Fruit fly (Drosophila melanogaster) whole organism, embryonic: ENCODE results near the gene CG14277.

Source experiments
- ATbp ChIP-seq: fragments of 200-800 bp; sonication (Bioruptor generic); optimal IDR thresholded peaks from 2 replicates; lab custom pipeline; 2017; ENCODE audit warnings: missing biosample characterization, mild to moderate bottlenecking, missing genetic modification characterization, missing genetic modification reagents
- Atf6 ChIP-seq: fragments of 200-800 bp; sonication (Bioruptor generic); IDR thresholded peaks from 2 replicates; pipeline ENCODE4 v1.3.6; 2022; ENCODE audit warnings: missing biosample characterization, missing genetic modification characterization
- CG11696 ChIP-seq: fragments of 200-800 bp; sonication (Bioruptor generic); IDR thresholded peaks from 2 replicates; pipeline ENCODE4 v1.3.6; 2022; ENCODE audit warnings: missing biosample characterization, missing genetic modification characterization
- CG12071 ChIP-seq: fragments of 200-800 bp; sonication (Bioruptor generic); optimal IDR thresholded peaks from 3 replicates; lab custom pipeline; 2018; ENCODE audit warnings: missing biosample characterization, mild to moderate bottlenecking, missing genetic modification characterization
- CG12744 ChIP-seq: fragments of 200-800 bp; sonication (Bioruptor generic); optimal IDR thresholded peaks from 2 replicates; lab custom pipeline; 2016; ENCODE audit warnings: missing biosample characterization, missing genetic modification characterization
- CG13123 ChIP-seq: fragments of 200-800 bp; sonication (Bioruptor generic); optimal IDR thresholded peaks from 2 replicates; lab custom pipeline; 2016; ENCODE audit warnings: missing biosample characterization, missing genetic modification characterization
- CG13894 ChIP-seq: fragments of 200-800 bp; sonication (Bioruptor generic); optimal IDR thresholded peaks from 3 replicates; lab custom pipeline; 2018; ENCODE audit warnings: missing biosample characterization, mild to moderate bottlenecking, missing genetic modification characterization, moderate library complexity
- CG14014 ChIP-seq: fragments of 200-800 bp; sonication (Bioruptor generic); IDR thresholded peaks from 2 replicates; pipeline ENCODE4 v1.3.6; 2022; ENCODE audit warnings: missing biosample characterization, missing genetic modification characterization
- CG14860 ChIP-seq: fragments of 200-800 bp; sonication (Bioruptor generic); IDR thresholded peaks from 3 replicates; pipeline ENCODE4 v1.3.6; 2022; ENCODE audit warnings: missing biosample characterization, missing genetic modification characterization; ENCODE audit not compliant: partially characterized antibody
- CG15269 ChIP-seq: fragments of 200-800 bp; sonication (Bioruptor generic); optimal IDR thresholded peaks from 2 replicates; lab custom pipeline; 2018; ENCODE audit warnings: missing biosample characterization, mild to moderate bottlenecking, missing genetic modification characterization, moderate library complexity
- CG15479 ChIP-seq: fragments of 200-800 bp; sonication (Bioruptor generic); optimal IDR thresholded peaks from 3 replicates; lab custom pipeline; 2019; ENCODE audit warnings: missing biosample characterization, mild to moderate bottlenecking, missing genetic modification characterization, moderate library complexity
- CG18599 ChIP-seq: fragments of 200-800 bp; sonication (Bioruptor generic); optimal IDR thresholded peaks from 3 replicates; lab custom pipeline; 2017; ENCODE audit warnings: missing biosample characterization, missing genetic modification characterization, mild to moderate bottlenecking, moderate library complexity, missing genetic modification reagents
- CG18619 ChIP-seq: fragments of 200-800 bp; sonication (Bioruptor generic); optimal IDR thresholded peaks from 3 replicates; lab custom pipeline; 2017; ENCODE audit warnings: missing biosample characterization, mild to moderate bottlenecking, missing genetic modification characterization
- CG3281 ChIP-seq: fragments of 200-800 bp; sonication (Bioruptor generic); optimal IDR thresholded peaks from 3 replicates; lab custom pipeline; 2017; ENCODE audit warnings: missing biosample characterization, mild to moderate bottlenecking, missing genetic modification characterization
- CG4424 ChIP-seq: fragments of 200-800 bp; sonication (Bioruptor generic); optimal IDR thresholded peaks from 3 replicates; lab custom pipeline; 2016; ENCODE audit warnings: missing biosample characterization, missing genetic modification characterization
- CG4730 ChIP-seq: fragments of 200-800 bp; sonication (Bioruptor generic); IDR thresholded peaks from 2 replicates; pipeline ENCODE4 v1.3.6; 2022; ENCODE audit warnings: missing biosample characterization, missing genetic modification characterization
- CG5245 ChIP-seq: fragments of 200-800 bp; sonication (Bioruptor generic); optimal IDR thresholded peaks from 3 replicates; lab custom pipeline; 2016; ENCODE audit warnings: missing biosample characterization, missing genetic modification characterization
- CG6813 ChIP-seq: fragments of 200-800 bp; sonication (Bioruptor generic); optimal IDR thresholded peaks from 2 replicates; lab custom pipeline; 2017; ENCODE audit warnings: missing biosample characterization, missing genetic modification characterization, mild to moderate bottlenecking, moderate library complexity, missing genetic modification reagents
- CG8359 ChIP-seq: fragments of 200-800 bp; sonication (Bioruptor generic); optimal IDR thresholded peaks from 2 replicates; lab custom pipeline; 2017; ENCODE audit warnings: missing biosample characterization, mild to moderate bottlenecking, missing genetic modification characterization, borderline replicate concordance
- D19A ChIP-seq: fragments of 200-800 bp; optimal IDR thresholded peaks from 3 replicates; lab custom pipeline; 2019; ENCODE audit warnings: missing biosample characterization, mild to moderate bottlenecking, missing genetic modification characterization, moderate library complexity
- Deaf1 ChIP-seq: fragments of 200-800 bp; optimal IDR thresholded peaks from 3 replicates; lab custom pipeline; 2019; ENCODE audit warnings: missing biosample characterization, mild to moderate bottlenecking, missing genetic modification characterization, moderate library complexity
- Ets97D ChIP-seq: fragments of 200-800 bp; sonication (Bioruptor generic); optimal IDR thresholded peaks from 3 replicates; lab custom pipeline; 2016; ENCODE audit warnings: missing biosample characterization, missing genetic modification characterization
- GATAe ChIP-seq: fragments of 200-800 bp; sonication (Bioruptor generic); conservative IDR thresholded peaks from 2 replicates; pipeline ENCODE4 v1.3.6; 2022; ENCODE audit warnings: missing biosample characterization, missing genetic modification characterization
- Lhr ChIP-seq: fragments of 200-800 bp; sonication (Bioruptor generic); optimal IDR thresholded peaks from 3 replicates; lab custom pipeline; 2017; ENCODE audit warnings: mild to moderate bottlenecking, missing biosample characterization, missing genetic modification reagents, missing genetic modification characterization
- Max ChIP-seq: fragments of 200-800 bp; sonication (Bioruptor generic); optimal IDR thresholded peaks from 2 replicates; lab custom pipeline; 2016; ENCODE audit warnings: missing biosample characterization, mild to moderate bottlenecking, missing genetic modification characterization
- Opbp ChIP-seq: fragments of 200-800 bp; sonication (Bioruptor generic); IDR thresholded peaks from 3 replicates; pipeline ENCODE4 v1.3.6; 2022; ENCODE audit warnings: missing biosample characterization, missing genetic modification characterization; ENCODE audit not compliant: partially characterized antibody
- PHDP ChIP-seq: fragments of 200-800 bp; sonication (Bioruptor generic); optimal IDR thresholded peaks from 3 replicates; lab custom pipeline; 2018; ENCODE audit warnings: missing biosample characterization, mild to moderate bottlenecking, missing genetic modification characterization, moderate library complexity
- Rfx ChIP-seq: fragments of 200-800 bp; sonication (Bioruptor generic); IDR thresholded peaks from 2 replicates; pipeline ENCODE4 v1.3.6; 2022; ENCODE audit warnings: missing biosample characterization, missing genetic modification characterization
- Usf ChIP-seq: fragments of 200-800 bp; sonication (Bioruptor generic); optimal IDR thresholded peaks from 2 replicates; lab custom pipeline; 2017; ENCODE audit warnings: missing genotype, missing biosample characterization, missing genetic modification characterization
- Xbp1 ChIP-seq: fragments of 200-800 bp; sonication (Bioruptor generic); optimal IDR thresholded peaks from 3 replicates; lab custom pipeline; 2016; ENCODE audit warnings: missing biosample characterization, mild to moderate bottlenecking, missing genetic modification characterization
- ase ChIP-seq: fragments of 200-800 bp; sonication (Bioruptor generic); IDR thresholded peaks from 3 replicates; pipeline ENCODE4 v1.3.6; 2022; ENCODE audit warnings: missing biosample characterization, missing genetic modification characterization
- bbx ChIP-seq: fragments of 200-800 bp; sonication (Bioruptor generic); IDR thresholded peaks from 2 replicates; pipeline ENCODE4 v1.3.6; 2022; ENCODE audit warnings: missing biosample characterization, missing genetic modification characterization; ENCODE audit not compliant: partially characterized antibody
- cg ChIP-seq: fragments of 200-800 bp; sonication (Bioruptor generic); optimal IDR thresholded peaks from 3 replicates; lab custom pipeline; 2019; ENCODE audit warnings: missing biosample characterization, mild to moderate bottlenecking, missing genetic modification characterization, moderate library complexity
- chinmo ChIP-seq: fragments of 200-800 bp; sonication (Bioruptor generic); IDR thresholded peaks from 4 replicates; pipeline ENCODE4 v1.3.6; 2022; ENCODE audit warnings: missing biosample characterization, missing genetic modification characterization; ENCODE audit not compliant: partially characterized antibody
- croc ChIP-seq: fragments of 200-800 bp; sonication (Bioruptor generic); conservative IDR thresholded peaks from 3 replicates; pipeline ENCODE4 v1.3.6; 2022; ENCODE audit warnings: missing biosample characterization, missing genetic modification characterization
- cwo ChIP-seq: fragments of 200-800 bp; sonication (Bioruptor generic); optimal IDR thresholded peaks from 3 replicates; lab custom pipeline; 2017; ENCODE audit warnings: missing biosample characterization, missing genetic modification characterization, mild to moderate bottlenecking, moderate library complexity, missing genetic modification reagents
- dimm ChIP-seq: fragments of 200-800 bp; sonication (Bioruptor generic); IDR thresholded peaks from 2 replicates; pipeline ENCODE4 v1.3.6; 2022; ENCODE audit warnings: missing biosample characterization, missing genetic modification characterization
- dysf ChIP-seq: fragments of 200-800 bp; sonication (Bioruptor generic); IDR thresholded peaks from 3 replicates; pipeline ENCODE4 v1.3.6; 2022; ENCODE audit warnings: missing biosample characterization, missing genetic modification characterization
- gcm2 ChIP-seq: fragments of 200-800 bp; sonication (Bioruptor generic); optimal IDR thresholded peaks from 2 replicates; lab custom pipeline; 2016; ENCODE audit warnings: missing biosample characterization, missing genetic modification characterization
- gem ChIP-seq: fragments of 200-800 bp; sonication (Bioruptor generic); optimal IDR thresholded peaks from 2 replicates; lab custom pipeline; 2019; ENCODE audit warnings: missing biosample characterization, mild to moderate bottlenecking, missing genetic modification characterization, moderate library complexity
- gro ChIP-seq: fragments of 200-800 bp; sonication (Bioruptor generic); optimal IDR thresholded peaks from 2 replicates; lab custom pipeline; 2016; ENCODE audit warnings: missing biosample characterization, missing genetic modification characterization
- kni ChIP-seq: fragments of 200-800 bp; sonication (Bioruptor generic); optimal IDR thresholded peaks from 3 replicates; lab custom pipeline; 2017; ENCODE audit warnings: mild to moderate bottlenecking, missing biosample characterization, missing genetic modification reagents, missing genetic modification characterization
- mld ChIP-seq: fragments of 200-800 bp; sonication (Bioruptor generic); IDR thresholded peaks from 3 replicates; pipeline ENCODE4 v1.3.6; 2022; ENCODE audit warnings: missing biosample characterization, missing genetic modification characterization; ENCODE audit not compliant: partially characterized antibody
- nau ChIP-seq: fragments of 200-800 bp; sonication (Bioruptor generic); optimal IDR thresholded peaks from 3 replicates; lab custom pipeline; 2017; ENCODE audit warnings: missing biosample characterization, mild to moderate bottlenecking, missing genetic modification characterization, missing genetic modification reagents
- psq ChIP-seq: fragments of 200-800 bp; sonication (Bioruptor generic); optimal IDR thresholded peaks from 2 replicates; lab custom pipeline; 2017; ENCODE audit warnings: missing biosample characterization, missing genetic modification characterization
- scrt ChIP-seq: fragments of 200-800 bp; sonication (Bioruptor generic); optimal IDR thresholded peaks from 2 replicates; lab custom pipeline; 2018; ENCODE audit warnings: missing biosample characterization, mild to moderate bottlenecking, missing genetic modification characterization, moderate library complexity
- toy ChIP-seq: fragments of 200-800 bp; sonication (Bioruptor generic); IDR thresholded peaks from 2 replicates; pipeline ENCODE4 v1.3.6; 2022; ENCODE audit warnings: missing biosample characterization, missing genetic modification characterization
- twi ChIP-seq: fragments of 200-800 bp; optimal IDR thresholded peaks from 2 replicates; lab custom pipeline; 2019; ENCODE audit warnings: missing biosample characterization, mild to moderate bottlenecking, missing genetic modification characterization, moderate library complexity
- wek ChIP-seq: fragments of 200-800 bp; sonication (Bioruptor generic); optimal IDR thresholded peaks from 3 replicates; lab custom pipeline; 2018; ENCODE audit warnings: missing biosample characterization, mild to moderate bottlenecking, missing genetic modification characterization, moderate library complexity

CG14277 gene

DNA sequence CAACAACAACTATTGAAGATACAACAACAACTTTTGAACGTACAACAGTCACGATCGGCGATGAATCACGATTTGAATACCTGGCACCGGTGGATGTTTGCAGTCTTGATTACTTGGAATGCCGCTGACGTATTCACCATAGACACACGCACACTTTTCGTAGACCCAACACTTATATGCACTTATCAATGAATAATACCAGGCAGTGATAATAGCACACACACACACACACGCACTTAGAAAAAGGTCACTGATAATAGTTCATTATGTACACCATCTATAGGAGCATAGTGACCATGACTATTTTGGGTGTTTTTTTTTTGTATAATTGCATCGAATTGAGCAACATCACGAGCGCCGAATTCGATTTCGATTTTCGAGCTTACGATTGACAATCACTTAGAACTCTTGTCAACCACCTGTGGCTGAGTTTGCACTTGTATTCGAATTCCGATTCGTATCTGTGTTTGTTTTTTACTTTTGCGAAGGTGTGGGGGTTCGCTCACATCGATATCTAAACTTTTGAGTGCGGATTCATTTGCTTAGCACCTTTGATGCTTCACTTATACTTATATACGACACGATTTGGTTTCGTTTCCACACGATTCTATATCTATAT lies 3.1 kb upstream of the CG14277 start (continued):
- TF ChIP-seq Lhr (GFP tag; lab: Kevin White, UChicago), result no peak
- no peak for TF ChIP-seq nau (GFP tag; lab: Kevin White, UChicago)
- TF ChIP-seq psq (GFP tag; lab: Kevin White, UChicago), result no peak
- no peak for TF ChIP-seq croc (GFP tag; lab: Robert Waterston, UW)
- no peak for TF ChIP-seq Rfx (GFP tag; lab: Robert Waterston, UW)
- TF ChIP-seq dimm (GFP tag; lab: Robert Waterston, UW), result no peak
- no peak for TF ChIP-seq CG13894 (tag; lab: Kevin White, UChicago)
- TF ChIP-seq gem (tag; lab: Kevin White, UChicago), result no peak
- TF ChIP-seq CG14860 (GFP tag; lab: Robert Waterston, UW), result no peak
- TF ChIP-seq D19A, result no peak
- TF ChIP-seq gcm2 (GFP tag; lab: Kevin White, UChicago), result no peak
- TF ChIP-seq PHDP (tag; lab: Kevin White, UChicago), result no peak
- TF ChIP-seq scrt (GFP tag; lab: Kevin White, UChicago), result no peak
- TF ChIP-seq dysf, result no peak
- no peak for TF ChIP-seq twi
- no peak for TF ChIP-seq CG18619 (GFP tag; lab: Kevin White, UChicago)
- no peak for TF ChIP-seq CG4730 (GFP tag; lab: Robert Waterston, UW)
- no peak for TF ChIP-seq Atf6 (GFP tag; lab: Robert Waterston, UW)
- TF ChIP-seq CG12744 (GFP tag; lab: Kevin White, UChicago), result no peak
- no peak for TF ChIP-seq CG4424
- TF ChIP-seq Ets97D (GFP tag; lab: Kevin White, UChicago), result no peak
- TF ChIP-seq bbx, result no peak
- TF ChIP-seq CG13123 (GFP tag; lab: Kevin White, UChicago), result no peak
- TF ChIP-seq Xbp1 (GFP tag; lab: Kevin White, UChicago), result no peak
- peak; percentile 34 for TF ChIP-seq CG18599 (GFP tag; lab: Kevin White, UChicago)
- TF ChIP-seq Opbp (GFP tag; lab: Robert Waterston, UW), result no peak
- peak; percentile 5 for TF ChIP-seq CG3281
- TF ChIP-seq chinmo (GFP tag; lab: Robert Waterston, UW), result peak; percentile 75; the same call in 3 of the 4 replicates
- no peak for TF ChIP-seq CG11696 (GFP tag; lab: Robert Waterston, UW)
- no peak for TF ChIP-seq wek (GFP tag; lab: Kevin White, UChicago)
- no peak for TF ChIP-seq Usf (GFP tag; lab: Kevin White, UChicago)
- TF ChIP-seq CG8359 (GFP tag; lab: Kevin White, UChicago), result peak; percentile 9
- peak; percentile 24 for TF ChIP-seq CG15479 (GFP tag; lab: Kevin White, UChicago)
- no peak for TF ChIP-seq CG12071 (GFP tag; lab: Kevin White, UChicago)
- peak; percentile 20 for TF ChIP-seq kni
- TF ChIP-seq CG14014 (GFP tag; lab: Robert Waterston, UW), result no peak
- no peak for TF ChIP-seq ATbp (GFP tag; lab: Kevin White, UChicago)
- peak; percentile 79 for TF ChIP-seq cg (GFP tag; lab: Kevin White, UChicago)
- TF ChIP-seq CG6813 (GFP tag; lab: Kevin White, UChicago), result peak; percentile 16
- no peak for TF ChIP-seq Deaf1 (tag; lab: Kevin White, UChicago)
- peak; percentile 22 for TF ChIP-seq gro (GFP tag; lab: Kevin White, UChicago)
- TF ChIP-seq Max (GFP tag; lab: Kevin White, UChicago), result no peak
- peak; percentile 75; the same call in 1 of the 2 replicates for TF ChIP-seq GATAe
- TF ChIP-seq ase (GFP tag; lab: Robert Waterston, UW), result no peak
- TF ChIP-seq CG15269 (tag; lab: Kevin White, UChicago), result no peak
- TF ChIP-seq CG5245 (GFP tag; lab: Kevin White, UChicago), result no peak
- no peak for TF ChIP-seq toy (GFP tag; lab: Robert Waterston, UW)
- no peak for TF ChIP-seq mld (GFP tag; lab: Robert Waterston, UW)
- TF ChIP-seq cwo (GFP tag; lab: Kevin White, UChicago), result peak; percentile 19
